Worm (Caenorhabditis elegans) whole organism, L1 larva: ENCODE results near the gene col-44.

ENCODE experiments used
- Y116A8C.19 ChIP-seq: sonication (generic microtip); optimal IDR thresholded peaks from 2 replicates; lab custom pipeline; 2016; ENCODE audit warnings: missing compliant biosample characterization, missing genetic modification characterization, borderline replicate concordance
- alr-1 ChIP-seq: fragments of 200-800 bp; sonication (Bioruptor generic); optimal IDR thresholded peaks from 2 replicates; lab custom pipeline; 2018; ENCODE audit warnings: borderline replicate concordance, mild to moderate bottlenecking, missing genetic modification characterization, missing compliant biosample characterization
- ceh-63 ChIP-seq: fragments of 200-800 bp; sonication (Bioruptor generic); optimal IDR thresholded peaks from 2 replicates; lab custom pipeline; 2018; ENCODE audit warnings: mild to moderate bottlenecking, missing genetic modification characterization, missing compliant biosample characterization
- dpl-1 ChIP-seq, 3 experiments: fragments of 150-350 bp in 2 of 3; sonication (generic microtip) in 1 of 3; optimal IDR thresholded peaks; 2 replicates each; lab custom pipeline; 2014 to 2017; ENCODE audit warnings: missing biosample characterization in 3 of 3, missing genetic modification characterization in 3 of 3, missing genetic modification reagents in 3 of 3
- ets-5 ChIP-seq: fragments of 200-800 bp; sonication (Bioruptor generic); IDR thresholded peaks from 2 replicates; pipeline ENCODE4 v1.3.6; 2022; ENCODE audit warnings: missing genetic modification characterization, missing compliant biosample characterization
- jun-1 ChIP-seq: fragments of 150-350 bp; optimal IDR thresholded peaks from 2 replicates; lab custom pipeline; 2014; ENCODE audit warnings: missing biosample characterization, missing genetic modification reagents, missing genetic modification characterization
- lin-14 ChIP-seq: fragments of 200-800 bp; sonication (Bioruptor generic); optimal IDR thresholded peaks from 2 replicates; lab custom pipeline; 2018; ENCODE audit warnings: mild to moderate bottlenecking, missing genetic modification characterization, moderate library complexity, missing compliant biosample characterization
- lsy-2 ChIP-seq, 2 experiments: fragments of 150-350 bp; optimal IDR thresholded peaks; 2 replicates each; lab custom pipeline; 2014; ENCODE audit warnings: missing biosample characterization in 2 of 2, missing genetic modification characterization in 2 of 2
- mdl-1 ChIP-seq, 2 experiments: fragments of 150-350 bp; optimal IDR thresholded peaks; 2 replicates each; lab custom pipeline; 2014 to 2017; ENCODE audit warnings: missing biosample characterization in 2 of 2, missing genetic modification characterization in 2 of 2, inconsistent platforms in 1 of 2
- nhr-19 ChIP-seq: fragments of 200-800 bp; sonication (Bioruptor generic); conservative IDR thresholded peaks from 2 replicates; pipeline ENCODE4 v1.3.6; 2022; ENCODE audit warnings: missing genetic modification characterization, missing compliant biosample characterization
- nhr-71 ChIP-seq: sonication (generic microtip); optimal IDR thresholded peaks from 2 replicates; lab custom pipeline; 2016; ENCODE audit warnings: mild to moderate bottlenecking, missing genetic modification characterization, moderate library complexity, missing compliant biosample characterization
- nhr-76 ChIP-seq: sonication (generic microtip); optimal IDR thresholded peaks from 2 replicates; lab custom pipeline; 2017; ENCODE audit warnings: missing biosample characterization, missing genetic modification characterization
- rnt-1 ChIP-seq: sonication (generic microtip); optimal IDR thresholded peaks from 2 replicates; lab custom pipeline; 2016; ENCODE audit warnings: mild to moderate bottlenecking, missing genetic modification characterization, moderate library complexity, missing compliant biosample characterization
- sox-4 ChIP-seq: sonication (generic microtip); optimal IDR thresholded peaks from 2 replicates; lab custom pipeline; 2016; ENCODE audit warnings: missing genetic modification characterization, missing compliant biosample characterization
- swsn-7 ChIP-seq: sonication (generic microtip); optimal IDR thresholded peaks from 2 replicates; lab custom pipeline; 2016; ENCODE audit warnings: missing genetic modification characterization, missing compliant biosample characterization
- ztf-11 ChIP-seq, 2 experiments: sonication (generic microtip); optimal IDR thresholded peaks; 2 replicates each; lab custom pipeline; 2016 to 2017; ENCODE audit warnings: missing genetic modification characterization in 2 of 2, missing biosample characterization in 1 of 2, missing compliant biosample characterization in 1 of 2

The col-44 gene

DNA sequence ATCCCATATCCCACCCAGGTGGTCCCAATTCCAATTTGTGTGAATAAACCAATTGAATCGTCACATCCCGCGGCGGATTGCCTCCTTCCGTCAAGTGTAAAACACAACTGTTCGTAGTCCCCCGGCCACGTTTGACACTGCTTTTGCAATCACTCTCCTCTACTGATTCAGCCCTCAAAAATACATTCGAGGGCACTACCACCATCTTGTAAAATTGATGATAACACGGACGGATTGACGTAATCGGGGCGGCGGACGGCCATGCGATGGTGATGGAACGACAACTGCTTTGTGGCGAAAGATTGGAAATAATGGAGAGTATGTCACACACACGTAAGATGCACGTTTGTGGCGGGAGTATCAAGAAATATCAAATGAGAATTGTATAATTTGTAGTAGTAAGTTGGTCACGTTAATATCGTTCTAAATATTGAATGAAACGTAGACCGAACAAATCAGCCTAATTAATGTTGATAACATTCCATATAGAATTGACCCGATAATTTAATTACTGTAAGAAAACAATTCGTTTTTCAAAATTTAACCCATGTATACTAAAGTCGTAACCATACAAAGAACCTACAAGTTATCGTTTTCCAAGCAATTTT is 47.2 kb downstream of the col-44 start (continued):
- TF ChIP-seq nhr-76 (tag; lab: Kevin White, UChicago) (no peak), rnt-1 (tag; lab: Kevin White, UChicago) (peak; percentile 83), ceh-63 (GFP tag; lab: Kevin White, UChicago) (no peak), Y116A8C.19 (tag; lab: Kevin White, UChicago) (no peak), alr-1 (no peak), mdl-1 (tag; optimal IDR thresholded peaks at IDR 0.05; lab: Kevin White, UChicago) (peak in 1 of 2 experiments; percentile 3), ztf-11 (tag; optimal IDR thresholded peaks at IDR 0.05; lab: Kevin White, UChicago) (no peak), nhr-19 (peak; percentile 37), lsy-2 (tag; optimal IDR thresholded peaks at IDR 0.05; lab: Kevin White, UChicago) (peak in 1 of 2 experiments; percentile 21), dpl-1 (GFP tag; optimal IDR thresholded peaks at IDR 0.05; lab: Kevin White, UChicago) (no peak), nhr-71 (tag; lab: Kevin White, UChicago) (peak; percentile 66), jun-1 (tag; lab: Kevin White, UChicago) (no peak), swsn-7 (tag; lab: Kevin White, UChicago) (peak; percentile 24), ets-5 (no peak)
- TF ChIP-seq, all 84 proteins: peak for 11

- peak; percentile 39 for TF ChIP-seq lin-14 (GFP tag; lab: Kevin White, UChicago)
- no peak for TF ChIP-seq sox-4 (tag; lab: Kevin White, UChicago)
Observed at ce11 chrX:13639577-13639976, 48.3 kb downstream of the col-44 start, which contains the start of gene twk-20. TSS of gene twk-20 (plus strand) at chrX:13639877.
